Fruit fly (Drosophila melanogaster) whole organism, embryonic: Measurements from ENCODE around the gene CG12206.
A peak's percentile ranks its signal among the peaks of the same experiment; 100 is the strongest.

Source experiments
- Asciz ChIP-seq: fragments of 200-800 bp; sonication (Bioruptor generic); optimal IDR thresholded peaks from 2 replicates; lab custom pipeline; 2017; ENCODE audit warnings: missing biosample characterization, mild to moderate bottlenecking, missing genetic modification characterization, missing genetic modification reagents
- Atf6 ChIP-seq: fragments of 200-800 bp; sonication (Bioruptor generic); IDR thresholded peaks from 2 replicates; pipeline ENCODE4 v1.3.6; 2022; ENCODE audit warnings: missing biosample characterization, missing genetic modification characterization
- B-H1 ChIP-seq: fragments of 200-800 bp; sonication (Bioruptor generic); IDR thresholded peaks from 3 replicates; pipeline ENCODE4 v1.3.6; 2022; ENCODE audit warnings: missing biosample characterization, missing genetic modification characterization
- B-H2 ChIP-seq: fragments of 200-800 bp; sonication (Bioruptor generic); optimal IDR thresholded peaks from 2 replicates; lab custom pipeline; 2018; ENCODE audit warnings: missing biosample characterization, mild to moderate bottlenecking, missing genetic modification characterization
- CG10147 ChIP-seq: fragments of 200-800 bp; sonication (Bioruptor generic); optimal IDR thresholded peaks from 2 replicates; lab custom pipeline; 2019; ENCODE audit warnings: missing biosample characterization, mild to moderate bottlenecking, missing genetic modification characterization, moderate library complexity
- CG11085 ChIP-seq: fragments of 200-800 bp; sonication (Bioruptor generic); IDR thresholded peaks from 2 replicates; pipeline ENCODE4 v1.3.6; 2022; ENCODE audit warnings: missing biosample characterization, missing genetic modification characterization
- CG11093 ChIP-seq: fragments of 200-800 bp; sonication (Bioruptor generic); IDR thresholded peaks from 3 replicates; pipeline ENCODE4 v1.3.6; 2022; ENCODE audit warnings: missing biosample characterization, missing genetic modification characterization
- CG11504 ChIP-seq: fragments of 200-800 bp; sonication (Bioruptor generic); optimal IDR thresholded peaks from 3 replicates; lab custom pipeline; 2019; ENCODE audit warnings: missing biosample characterization, mild to moderate bottlenecking, missing genetic modification characterization, moderate library complexity
- CG11560 ChIP-seq: fragments of 200-800 bp; sonication (Bioruptor generic); IDR thresholded peaks from 3 replicates; pipeline ENCODE4 v1.3.6; 2022; ENCODE audit warnings: missing biosample characterization, missing genetic modification characterization
- CG13894 ChIP-seq: fragments of 200-800 bp; sonication (Bioruptor generic); optimal IDR thresholded peaks from 3 replicates; lab custom pipeline; 2018; ENCODE audit warnings: missing biosample characterization, mild to moderate bottlenecking, missing genetic modification characterization, moderate library complexity
- CG14667 ChIP-seq: fragments of 200-800 bp; sonication (Bioruptor generic); IDR thresholded peaks from 2 replicates; pipeline ENCODE4 v1.3.6; 2022; ENCODE audit warnings: missing biosample characterization, missing genetic modification characterization
- CG16813 ChIP-seq: fragments of 200-800 bp; sonication (Bioruptor generic); IDR thresholded peaks from 3 replicates; pipeline ENCODE4 v1.3.6; 2022; ENCODE audit warnings: missing biosample characterization, missing genetic modification characterization; ENCODE audit not compliant: partially characterized antibody
- CG17568 ChIP-seq: fragments of 200-800 bp; sonication (Bioruptor generic); optimal IDR thresholded peaks from 2 replicates; lab custom pipeline; 2018; ENCODE audit warnings: missing biosample characterization, mild to moderate bottlenecking, missing genetic modification characterization, moderate library complexity
- CG18599 ChIP-seq: fragments of 200-800 bp; sonication (Bioruptor generic); optimal IDR thresholded peaks from 3 replicates; lab custom pipeline; 2017; ENCODE audit warnings: missing biosample characterization, missing genetic modification characterization, mild to moderate bottlenecking, moderate library complexity, missing genetic modification reagents
- CG18764 ChIP-seq: fragments of 200-800 bp; sonication (Bioruptor generic); optimal IDR thresholded peaks from 3 replicates; lab custom pipeline; 2016; ENCODE audit warnings: missing biosample characterization, missing genetic modification characterization
- CG2116 ChIP-seq: fragments of 200-800 bp; sonication (Bioruptor generic); optimal IDR thresholded peaks from 3 replicates; lab custom pipeline; 2018; ENCODE audit warnings: missing biosample characterization, mild to moderate bottlenecking, missing genetic modification characterization
- CG2889 ChIP-seq: fragments of 200-800 bp; sonication (Bioruptor generic); IDR thresholded peaks from 3 replicates; pipeline ENCODE4 v1.3.6; 2022; ENCODE audit warnings: missing biosample characterization, missing genetic modification characterization
- CG3065 ChIP-seq: fragments of 200-800 bp; sonication (Bioruptor generic); optimal IDR thresholded peaks from 2 replicates; lab custom pipeline; 2016; ENCODE audit warnings: missing biosample characterization, missing genetic modification characterization
- CG34422 ChIP-seq: fragments of 200-800 bp; sonication (Bioruptor generic); IDR thresholded peaks from 3 replicates; pipeline ENCODE4 v1.3.6; 2022; ENCODE audit warnings: missing biosample characterization, missing genetic modification characterization
- CG7786 ChIP-seq: fragments of 200-800 bp; sonication (Bioruptor generic); optimal IDR thresholded peaks from 2 replicates; lab custom pipeline; 2016; ENCODE audit warnings: missing biosample characterization, missing genetic modification characterization
- CG8359 ChIP-seq: fragments of 200-800 bp; sonication (Bioruptor generic); optimal IDR thresholded peaks from 2 replicates; lab custom pipeline; 2017; ENCODE audit warnings: missing biosample characterization, mild to moderate bottlenecking, missing genetic modification characterization, borderline replicate concordance
- CG9215 ChIP-seq: fragments of 200-800 bp; sonication (Bioruptor generic); IDR thresholded peaks from 2 replicates; pipeline ENCODE4 v1.3.6; 2022; ENCODE audit warnings: missing biosample characterization, missing genetic modification characterization
- CkIIα-i1 ChIP-seq: fragments of 200-800 bp; sonication (Bioruptor generic); IDR thresholded peaks from 2 replicates; pipeline ENCODE4 v1.3.6; 2022; ENCODE audit warnings: missing biosample characterization, missing genetic modification characterization
- Nf-YB ChIP-seq: fragments of 200-800 bp; sonication (Bioruptor generic); optimal IDR thresholded peaks from 3 replicates; lab custom pipeline; 2019; ENCODE audit warnings: missing biosample characterization, mild to moderate bottlenecking, missing genetic modification characterization, moderate library complexity
- Optix ChIP-seq: fragments of 200-800 bp; sonication (Bioruptor generic); IDR thresholded peaks from 3 replicates; pipeline ENCODE4 v1.3.6; 2022; ENCODE audit warnings: missing biosample characterization, missing genetic modification characterization
- Sox102F ChIP-seq: fragments of 200-800 bp; sonication (Bioruptor generic); optimal IDR thresholded peaks from 2 replicates; lab custom pipeline; 2018; ENCODE audit warnings: missing biosample characterization, mild to moderate bottlenecking, missing genetic modification characterization, moderate library complexity
- TFAM ChIP-seq: fragments of 200-800 bp; sonication (Bioruptor generic); optimal IDR thresholded peaks from 2 replicates; lab custom pipeline; 2017; ENCODE audit warnings: missing biosample characterization, missing genetic modification characterization, inconsistent platforms
- al ChIP-seq: fragments of 200-800 bp; sonication (Bioruptor generic); IDR thresholded peaks from 2 replicates; pipeline ENCODE4 v1.3.6; 2022; ENCODE audit warnings: missing biosample characterization, missing genetic modification characterization
- ara ChIP-seq: fragments of 200-800 bp; sonication (Bioruptor generic); IDR thresholded peaks from 2 replicates; pipeline ENCODE4 v1.3.6; 2022; ENCODE audit warnings: missing biosample characterization, missing genetic modification characterization
- bbx ChIP-seq: fragments of 200-800 bp; sonication (Bioruptor generic); IDR thresholded peaks from 2 replicates; pipeline ENCODE4 v1.3.6; 2022; ENCODE audit warnings: missing biosample characterization, missing genetic modification characterization; ENCODE audit not compliant: partially characterized antibody
- bcd ChIP-seq: fragments of 200-800 bp; sonication (Bioruptor generic); optimal IDR thresholded peaks from 2 replicates; lab custom pipeline; 2017; ENCODE audit warnings: missing biosample characterization, mild to moderate bottlenecking, missing genetic modification characterization
- br ChIP-seq: fragments of >200 bp; optimal IDR thresholded peaks from 2 replicates; lab custom pipeline; 2017
- cas ChIP-seq: fragments of 200-800 bp; sonication (Bioruptor generic); IDR thresholded peaks from 2 replicates; pipeline ENCODE4 v1.3.6; 2022; ENCODE audit warnings: missing biosample characterization, missing genetic modification characterization
- chif ChIP-seq, 2 experiments: fragments of 200-800 bp; sonication (Bioruptor generic); optimal IDR thresholded peaks; 3 replicates each; lab custom pipeline; 2016; ENCODE audit warnings: missing biosample characterization in 2 of 2, missing genetic modification characterization in 2 of 2
- da ChIP-seq: fragments of 200-800 bp; sonication (Bioruptor generic); optimal IDR thresholded peaks from 2 replicates; lab custom pipeline; 2016; ENCODE audit warnings: missing biosample characterization, missing genetic modification characterization
- danr ChIP-seq: fragments of 200-800 bp; sonication (Bioruptor generic); IDR thresholded peaks from 2 replicates; pipeline ENCODE4 v1.3.6; 2022; ENCODE audit warnings: missing biosample characterization, missing genetic modification characterization
- dmrt11E ChIP-seq: fragments of 200-800 bp; sonication (Bioruptor generic); optimal IDR thresholded peaks from 3 replicates; lab custom pipeline; 2018; ENCODE audit warnings: missing biosample characterization, mild to moderate bottlenecking, missing genetic modification characterization, moderate library complexity
- eyg ChIP-seq: fragments of 200-800 bp; sonication (Bioruptor generic); optimal IDR thresholded peaks from 3 replicates; lab custom pipeline; 2016; ENCODE audit warnings: missing biosample characterization, missing genetic modification characterization
- fd3F ChIP-seq: fragments of 200-800 bp; sonication (Bioruptor generic); optimal IDR thresholded peaks from 2 replicates; lab custom pipeline; 2018; ENCODE audit warnings: missing biosample characterization, mild to moderate bottlenecking, missing genetic modification characterization, moderate library complexity
- fd64A ChIP-seq: fragments of 200-800 bp; sonication (Bioruptor generic); optimal IDR thresholded peaks from 3 replicates; lab custom pipeline; 2018; ENCODE audit warnings: missing biosample characterization, mild to moderate bottlenecking, missing genetic modification characterization
- fd96Cb ChIP-seq: fragments of 200-800 bp; sonication (Bioruptor generic); optimal IDR thresholded peaks from 2 replicates; lab custom pipeline; 2018; ENCODE audit warnings: missing biosample characterization, mild to moderate bottlenecking, missing genetic modification characterization, moderate library complexity
- gce ChIP-seq: fragments of 200-800 bp; sonication (Bioruptor generic); IDR thresholded peaks from 3 replicates; pipeline ENCODE4 v1.3.6; 2022; ENCODE audit warnings: missing biosample characterization, missing genetic modification characterization
- ind ChIP-seq: fragments of 200-800 bp; sonication (Bioruptor generic); optimal IDR thresholded peaks from 3 replicates; lab custom pipeline; 2016; ENCODE audit warnings: missing biosample characterization, missing genetic modification characterization
- jigr1 ChIP-seq: fragments of 200-800 bp; sonication (Bioruptor generic); IDR thresholded peaks from 3 replicates; pipeline ENCODE4 v1.3.6; 2022; ENCODE audit warnings: missing biosample characterization, missing genetic modification characterization
- kah ChIP-seq: fragments of 200-800 bp; sonication (Bioruptor generic); optimal IDR thresholded peaks from 2 replicates; lab custom pipeline; 2018; ENCODE audit warnings: missing biosample characterization, mild to moderate bottlenecking, missing genetic modification characterization
- mirr ChIP-seq: fragments of 200-800 bp; sonication (Bioruptor generic); optimal IDR thresholded peaks from 3 replicates; lab custom pipeline; 2018; ENCODE audit warnings: missing biosample characterization, mild to moderate bottlenecking, missing genetic modification characterization
- nom ChIP-seq: fragments of 200-800 bp; sonication (Bioruptor generic); optimal IDR thresholded peaks from 2 replicates; lab custom pipeline; 2017; ENCODE audit warnings: missing biosample characterization, missing genetic modification characterization, mild to moderate bottlenecking, moderate library complexity, missing genetic modification reagents
- onecut ChIP-seq: fragments of 200-800 bp; sonication (Bioruptor generic); IDR thresholded peaks from 2 replicates; pipeline ENCODE4 v1.3.6; 2022; ENCODE audit warnings: missing biosample characterization, missing genetic modification characterization
- psq ChIP-seq: fragments of 200-800 bp; sonication (Bioruptor generic); optimal IDR thresholded peaks from 2 replicates; lab custom pipeline; 2017; ENCODE audit warnings: missing biosample characterization, missing genetic modification characterization
- shn ChIP-seq: fragments of 200-800 bp; sonication (Bioruptor generic); optimal IDR thresholded peaks from 3 replicates; lab custom pipeline; 2016; ENCODE audit warnings: missing biosample characterization, missing genetic modification characterization
- ttk ChIP-seq: fragments of 200-800 bp; sonication (Bioruptor generic); IDR thresholded peaks from 2 replicates; pipeline ENCODE4 v2.1.2; 2022; ENCODE audit warnings: missing biosample characterization, missing genetic modification characterization
- zfh1 ChIP-seq: fragments of 200-800 bp; sonication (Bioruptor generic); IDR thresholded peaks from 3 replicates; pipeline ENCODE4 v1.3.6; 2022; ENCODE audit warnings: missing biosample characterization, missing genetic modification characterization

The CG12206 gene

dm6 chrX:3476009-3476408, 1.7 kb upstream of the CG12206 start (continued):
- TF ChIP-seq jigr1 (GFP tag; lab: Robert Waterston, UW) (no peak), CG17568 (GFP tag; lab: Kevin White, UChicago) (no peak), chif (GFP tag; optimal IDR thresholded peaks at IDR 0.05; lab: Kevin White, UChicago) (peak; percentile 19 to 50), CkIIα-i1 (no peak), ind (GFP tag; lab: Kevin White, UChicago) (peak; percentile 6), ara (GFP tag; lab: Robert Waterston, UW) (0 out of 2 replicates have a peak, but pooled peaks have one; percentile 15), B-H1 (0 out of 3 replicates have a peak, but pooled peaks have one; percentile 17), da (GFP tag; lab: Kevin White, UChicago) (no peak), Optix (GFP tag; lab: Robert Waterston, UW) (no peak), bbx (GFP tag; lab: Robert Waterston, UW) (no peak), dmrt11E (tag; lab: Kevin White, UChicago) (peak; percentile 55), CG11093 (GFP tag; lab: Robert Waterston, UW) (no peak), CG9215 (GFP tag; lab: Robert Waterston, UW) (no peak), ttk (GFP tag; lab: Robert Waterston, UW) (peak; percentile 63), kah (GFP tag; lab: Kevin White, UChicago) (no peak), B-H2 (no peak), Nf-YB (no peak), mirr (GFP tag; lab: Kevin White, UChicago) (no peak), CG18764 (no peak), CG14667 (GFP tag; lab: Robert Waterston, UW) (no peak), onecut (GFP tag; lab: Robert Waterston, UW) (no peak), CG11504 (peak; percentile 66), Atf6 (GFP tag; lab: Robert Waterston, UW) (no peak), CG34422 (GFP tag; lab: Robert Waterston, UW) (no peak), CG3065 (GFP tag; lab: Kevin White, UChicago) (no peak), cas (GFP tag; lab: Robert Waterston, UW) (no peak), eyg (GFP tag; lab: Kevin White, UChicago) (no peak), CG16813 (GFP tag; lab: Robert Waterston, UW) (no peak), psq (GFP tag; lab: Kevin White, UChicago) (no peak), al (GFP tag; lab: Robert Waterston, UW) (no peak), zfh1 (peak; percentile 66), danr (no peak), TFAM (GFP tag; lab: Kevin White, UChicago) (no peak), fd3F (GFP tag; lab: Kevin White, UChicago) (no peak), br (lab: Kevin White, UChicago) (no peak), CG7786 (GFP tag; lab: Kevin White, UChicago) (no peak), bcd (peak; percentile 1), Sox102F (GFP tag; lab: Kevin White, UChicago) (peak; percentile 69), CG13894 (tag; lab: Kevin White, UChicago) (no peak), shn (no peak), CG10147 (no peak), CG2889 (GFP tag; lab: Robert Waterston, UW) (no peak), CG8359 (peak; percentile 4), fd96Cb (peak; percentile 55), CG2116 (GFP tag; lab: Kevin White, UChicago) (no peak), CG11085 (GFP tag; lab: Robert Waterston, UW) (no peak), CG18599 (no peak), gce (GFP tag; lab: Robert Waterston, UW) (no peak), nom (GFP tag; lab: Kevin White, UChicago) (no peak), fd64A (GFP tag; lab: Kevin White, UChicago) (no peak), Asciz (GFP tag; lab: Kevin White, UChicago) (peak; percentile 14), CG11560 (tag; lab: Robert Waterston, UW) (no peak)
